Worm (Caenorhabditis elegans) whole organism, early embryonic: Measurements from ENCODE around the gene ser-2.

Experiments
- B0310.2 ChIP-seq: sonication (generic microtip); optimal IDR thresholded peaks from 2 replicates; lab custom pipeline; 2016; ENCODE audit warnings: mild to moderate bottlenecking, missing genetic modification characterization, missing compliant biosample characterization
- ama-1 ChIP-seq: fragments of 150-350 bp; optimal IDR thresholded peaks from 2 replicates; lab custom pipeline; 2014
- ceh-36 ChIP-seq: sonication (generic microtip); optimal IDR thresholded peaks from 2 replicates; lab custom pipeline; 2016; ENCODE audit warnings: missing genetic modification characterization, inconsistent platforms, missing compliant biosample characterization
- hmg-4 ChIP-seq: fragments of 200-800 bp; sonication (Bioruptor generic); optimal IDR thresholded peaks from 2 replicates; lab custom pipeline; 2018; ENCODE audit warnings: mild to moderate bottlenecking, missing genetic modification characterization, missing compliant biosample characterization
- tbx-11 ChIP-seq: fragments of 200-800 bp; sonication (Bioruptor generic); IDR thresholded peaks from 2 replicates; pipeline ENCODE4 v1.3.6; 2022; ENCODE audit warnings: missing genetic modification characterization, missing compliant biosample characterization
- tbx-37 ChIP-seq: fragments of 200-800 bp; sonication (Bioruptor generic); conservative IDR thresholded peaks from 2 replicates; pipeline ENCODE4 v1.3.6; 2022; ENCODE audit warnings: missing genetic modification reagents, missing genetic modification characterization, missing compliant biosample characterization

DNA sequence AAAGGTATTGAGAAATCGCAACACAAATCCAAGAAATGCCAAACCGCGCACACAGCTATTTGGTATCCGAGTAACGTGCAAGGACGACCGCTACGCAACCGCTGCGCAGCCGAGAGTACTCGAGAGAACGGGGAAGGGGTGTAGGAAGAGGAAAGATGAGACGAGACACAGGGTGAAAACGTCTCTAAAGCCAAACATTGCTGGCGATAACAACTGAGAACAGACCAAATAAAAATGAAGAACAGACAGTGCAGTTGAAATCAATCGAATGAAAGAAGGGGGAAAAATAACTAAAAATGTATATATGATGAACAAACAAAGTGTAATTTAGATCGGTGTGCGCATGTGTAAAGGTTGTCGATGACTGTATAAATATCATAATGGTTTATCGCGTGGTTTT lies 21.5 kb downstream of the ser-2 start:
- peak; percentile 42 for TF ChIP-seq hmg-4 (GFP tag; lab: Kevin White, UChicago)
- no peak for TF ChIP-seq tbx-11 (GFP tag; lab: Robert Waterston, UW)
- no peak for TF ChIP-seq ama-1 (lab: Kevin White, UChicago)
- TF ChIP-seq ceh-36 = no peak
- TF ChIP-seq B0310.2 (tag; lab: Kevin White, UChicago) = no peak
- TF ChIP-seq tbx-37 (GFP tag; lab: Robert Waterston, UW) = no peak
